Fruit fly (Drosophila melanogaster) whole organism, embryonic: Measurements from ENCODE around the gene CG43138.

Source experiments
- Asciz ChIP-seq: fragments of 200-800 bp; sonication (Bioruptor generic); optimal IDR thresholded peaks from 2 replicates; lab custom pipeline; 2017; ENCODE audit warnings: missing biosample characterization, mild to moderate bottlenecking, missing genetic modification characterization, missing genetic modification reagents
- CG10209 ChIP-seq: fragments of 200-800 bp; sonication (Bioruptor generic); optimal IDR thresholded peaks from 3 replicates; lab custom pipeline; 2017; ENCODE audit warnings: missing biosample characterization, mild to moderate bottlenecking, missing genetic modification characterization, missing genetic modification reagents
- CG11504 ChIP-seq: fragments of 200-800 bp; sonication (Bioruptor generic); optimal IDR thresholded peaks from 3 replicates; lab custom pipeline; 2019; ENCODE audit warnings: missing biosample characterization, mild to moderate bottlenecking, missing genetic modification characterization, moderate library complexity
- CG12299 ChIP-seq: fragments of 200-800 bp; sonication (Bioruptor generic); optimal IDR thresholded peaks from 2 replicates; lab custom pipeline; 2018; ENCODE audit warnings: missing biosample characterization, mild to moderate bottlenecking, missing genetic modification characterization
- CG12391 ChIP-seq: fragments of 200-800 bp; sonication (Bioruptor generic); optimal IDR thresholded peaks from 3 replicates; lab custom pipeline; 2018; ENCODE audit warnings: missing biosample characterization, mild to moderate bottlenecking, missing genetic modification characterization, moderate library complexity
- CG17328 ChIP-seq: fragments of 200-800 bp; sonication (Bioruptor generic); IDR thresholded peaks from 2 replicates; pipeline ENCODE4 v1.3.6; 2022; ENCODE audit warnings: missing biosample characterization, missing genetic modification characterization
- CG17385 ChIP-seq: fragments of 200-800 bp; sonication (Bioruptor generic); optimal IDR thresholded peaks from 3 replicates; lab custom pipeline; 2018; ENCODE audit warnings: missing biosample characterization, mild to moderate bottlenecking, missing genetic modification characterization
- CG18599 ChIP-seq: fragments of 200-800 bp; sonication (Bioruptor generic); optimal IDR thresholded peaks from 3 replicates; lab custom pipeline; 2017; ENCODE audit warnings: missing biosample characterization, missing genetic modification characterization, mild to moderate bottlenecking, moderate library complexity, missing genetic modification reagents
- CG2202 ChIP-seq: fragments of 200-800 bp; sonication (Bioruptor generic); optimal IDR thresholded peaks from 2 replicates; lab custom pipeline; 2018; ENCODE audit warnings: missing biosample characterization, mild to moderate bottlenecking, missing genetic modification characterization
- CG2889 ChIP-seq: fragments of 200-800 bp; sonication (Bioruptor generic); IDR thresholded peaks from 3 replicates; pipeline ENCODE4 v1.3.6; 2022; ENCODE audit warnings: missing biosample characterization, missing genetic modification characterization
- CG31365 ChIP-seq: fragments of 200-800 bp; sonication (Bioruptor generic); optimal IDR thresholded peaks from 2 replicates; lab custom pipeline; 2018; ENCODE audit warnings: missing biosample characterization, mild to moderate bottlenecking, missing genetic modification characterization
- CG33557 ChIP-seq: fragments of 200-800 bp; sonication (Bioruptor generic); optimal IDR thresholded peaks from 2 replicates; lab custom pipeline; 2019; ENCODE audit warnings: missing biosample characterization, mild to moderate bottlenecking, missing genetic modification characterization, moderate library complexity
- CG3407 ChIP-seq: fragments of 200-800 bp; sonication (Bioruptor generic); optimal IDR thresholded peaks from 2 replicates; lab custom pipeline; 2018; ENCODE audit warnings: missing biosample characterization, mild to moderate bottlenecking, missing genetic modification characterization
- CG42726 ChIP-seq: fragments of 200-800 bp; sonication (Bioruptor generic); IDR thresholded peaks from 2 replicates; pipeline ENCODE4 v1.3.6; 2022; ENCODE audit warnings: missing biosample characterization, missing genetic modification characterization; ENCODE audit not compliant: partially characterized antibody
- CG4730 ChIP-seq: fragments of 200-800 bp; sonication (Bioruptor generic); IDR thresholded peaks from 2 replicates; pipeline ENCODE4 v1.3.6; 2022; ENCODE audit warnings: missing biosample characterization, missing genetic modification characterization
- CG6254 ChIP-seq: fragments of 200-800 bp; sonication (Bioruptor generic); optimal IDR thresholded peaks from 3 replicates; lab custom pipeline; 2017; ENCODE audit warnings: mild to moderate bottlenecking, missing biosample characterization, missing genetic modification reagents, missing genetic modification characterization
- CG7357 ChIP-seq: fragments of 200-800 bp; sonication (Bioruptor generic); IDR thresholded peaks from 3 replicates; pipeline ENCODE4 v1.3.6; 2022; ENCODE audit warnings: missing biosample characterization, missing genetic modification characterization
- CG7839 ChIP-seq: fragments of 200-800 bp; sonication (Bioruptor generic); optimal IDR thresholded peaks from 3 replicates; lab custom pipeline; 2018; ENCODE audit warnings: missing biosample characterization, mild to moderate bottlenecking, missing genetic modification characterization, moderate library complexity
- CG8290 ChIP-seq, 3 experiments: fragments of 200-800 bp; sonication (Bioruptor generic); optimal IDR thresholded peaks; 2 replicates each; lab custom pipeline; 2016 to 2019; ENCODE audit warnings: missing biosample characterization in 3 of 3, missing genetic modification characterization in 3 of 3, mild to moderate bottlenecking in 2 of 3, moderate library complexity in 1 of 3
- CG8944 ChIP-seq: fragments of 200-800 bp; sonication (Bioruptor generic); optimal IDR thresholded peaks from 3 replicates; lab custom pipeline; 2016; ENCODE audit warnings: missing biosample characterization, missing genetic modification characterization
- CG9817 ChIP-seq: fragments of 200-800 bp; sonication (Bioruptor generic); optimal IDR thresholded peaks from 2 replicates; lab custom pipeline; 2018; ENCODE audit warnings: missing biosample characterization, mild to moderate bottlenecking, missing genetic modification characterization, moderate library complexity
- Dad ChIP-seq: fragments of 200-800 bp; sonication (Bioruptor generic); optimal IDR thresholded peaks from 3 replicates; lab custom pipeline; 2016; ENCODE audit warnings: missing biosample characterization, missing genetic modification characterization
- Dll ChIP-seq: fragments of 200-800 bp; sonication (Bioruptor generic); IDR thresholded peaks from 4 replicates; pipeline ENCODE4 v1.3.6; 2022; ENCODE audit warnings: missing biosample characterization, missing genetic modification characterization; ENCODE audit not compliant: partially characterized antibody
- Doc3 ChIP-seq: fragments of 200-800 bp; sonication (Bioruptor generic); IDR thresholded peaks from 3 replicates; pipeline ENCODE4 v1.3.6; 2022; ENCODE audit warnings: missing biosample characterization, missing genetic modification characterization; ENCODE audit not compliant: partially characterized antibody
- Eip74EF ChIP-seq, 2 experiments: fragments of 200-800 bp in 1 of 2; fragments of >200 bp in 1 of 2; sonication (Bioruptor generic) in 1 of 2; optimal IDR thresholded peaks; 2 replicates each; lab custom pipeline; 2017 to 2019; ENCODE audit warnings: missing biosample characterization in 2 of 2, missing genetic modification characterization in 2 of 2, mild to moderate bottlenecking in 1 of 2, moderate library complexity in 1 of 2
- Ets97D ChIP-seq: fragments of 200-800 bp; sonication (Bioruptor generic); optimal IDR thresholded peaks from 3 replicates; lab custom pipeline; 2016; ENCODE audit warnings: missing biosample characterization, missing genetic modification characterization
- GATAe ChIP-seq: fragments of 200-800 bp; sonication (Bioruptor generic); conservative IDR thresholded peaks from 2 replicates; pipeline ENCODE4 v1.3.6; 2022; ENCODE audit warnings: missing biosample characterization, missing genetic modification characterization
- H2.0 ChIP-seq: fragments of 200-800 bp; sonication (Bioruptor generic); IDR thresholded peaks from 2 replicates; pipeline ENCODE4 v1.3.6; 2022; ENCODE audit warnings: missing biosample characterization, missing genetic modification characterization
- Hr39 ChIP-seq: fragments of >200 bp; optimal IDR thresholded peaks from 2 replicates; lab custom pipeline; 2017
- Lim3 ChIP-seq: fragments of 200-800 bp; sonication (Bioruptor generic); IDR thresholded peaks from 2 replicates; pipeline ENCODE4 v1.3.6; 2022; ENCODE audit warnings: missing biosample characterization, missing genetic modification characterization
- Max ChIP-seq: fragments of 200-800 bp; sonication (Bioruptor generic); optimal IDR thresholded peaks from 2 replicates; lab custom pipeline; 2016; ENCODE audit warnings: missing biosample characterization, mild to moderate bottlenecking, missing genetic modification characterization
- Mrtf ChIP-seq: fragments of 200-800 bp; sonication (Bioruptor generic); IDR thresholded peaks from 3 replicates; pipeline ENCODE4 v1.3.6; 2022; ENCODE audit warnings: missing biosample characterization, missing genetic modification characterization
- Ptx1 ChIP-seq: fragments of 200-800 bp; sonication (Bioruptor generic); IDR thresholded peaks from 2 replicates; pipeline ENCODE4 v1.3.6; 2022; ENCODE audit warnings: missing biosample characterization, missing genetic modification characterization
- ato ChIP-seq: fragments of 200-800 bp; sonication (Bioruptor generic); IDR thresholded peaks from 2 replicates; pipeline ENCODE4 v1.3.6; 2022; ENCODE audit warnings: missing biosample characterization, missing genetic modification characterization; ENCODE audit not compliant: partially characterized antibody
- br ChIP-seq: fragments of >200 bp; optimal IDR thresholded peaks from 2 replicates; lab custom pipeline; 2017
- croc ChIP-seq: fragments of 200-800 bp; sonication (Bioruptor generic); conservative IDR thresholded peaks from 3 replicates; pipeline ENCODE4 v1.3.6; 2022; ENCODE audit warnings: missing biosample characterization, missing genetic modification characterization
- dan ChIP-seq: fragments of 200-800 bp; sonication (Bioruptor generic); IDR thresholded peaks from 2 replicates; pipeline ENCODE4 v1.3.6; 2022; ENCODE audit warnings: missing biosample characterization, missing genetic modification characterization
- dpn ChIP-seq, 2 experiments: fragments of 200-800 bp; sonication (Bioruptor generic); optimal IDR thresholded peaks; 3 replicates each; lab custom pipeline; 2016; ENCODE audit warnings: missing biosample characterization in 2 of 2, missing genetic modification characterization in 2 of 2
- fd96Cb ChIP-seq: fragments of 200-800 bp; sonication (Bioruptor generic); optimal IDR thresholded peaks from 2 replicates; lab custom pipeline; 2018; ENCODE audit warnings: missing biosample characterization, mild to moderate bottlenecking, missing genetic modification characterization, moderate library complexity
- gce ChIP-seq: fragments of 200-800 bp; sonication (Bioruptor generic); IDR thresholded peaks from 3 replicates; pipeline ENCODE4 v1.3.6; 2022; ENCODE audit warnings: missing biosample characterization, missing genetic modification characterization
- grau ChIP-seq: fragments of 200-800 bp; optimal IDR thresholded peaks from 3 replicates; lab custom pipeline; 2019; ENCODE audit warnings: missing biosample characterization, mild to moderate bottlenecking, missing genetic modification characterization, moderate library complexity
- gsb ChIP-seq: fragments of 200-800 bp; sonication (Bioruptor generic); IDR thresholded peaks from 2 replicates; pipeline ENCODE4 v1.3.6; 2022; ENCODE audit warnings: missing biosample characterization, missing genetic modification characterization
- hbn ChIP-seq: fragments of 200-800 bp; sonication (Bioruptor generic); IDR thresholded peaks from 2 replicates; pipeline ENCODE4 v1.3.6; 2022; ENCODE audit warnings: missing biosample characterization, missing genetic modification characterization; ENCODE audit not compliant: partially characterized antibody
- hkb ChIP-seq, 2 experiments: fragments of 200-800 bp in 1 of 2; fragments of >200 bp in 1 of 2; sonication (Bioruptor generic) in 1 of 2; IDR thresholded peaks in 1 of 2; optimal IDR thresholded peaks in 1 of 2; 2 replicates each; pipeline versions ENCODE4 v1.3.6 to Lab custom; 2017 to 2022; ENCODE audit warnings: missing biosample characterization in 1 of 2, missing genetic modification characterization in 1 of 2
- insv ChIP-seq, 2 experiments: fragments of 200-800 bp; sonication (Bioruptor generic); optimal IDR thresholded peaks; 3 replicates each; lab custom pipeline; 2016 to 2018; ENCODE audit warnings: missing biosample characterization in 2 of 2, missing genetic modification characterization in 2 of 2
- lmd ChIP-seq: fragments of 200-800 bp; sonication (Bioruptor generic); IDR thresholded peaks from 2 replicates; pipeline ENCODE4 v1.3.6; 2022; ENCODE audit warnings: missing biosample characterization, missing genetic modification characterization
- luna ChIP-seq: fragments of 200-800 bp; sonication (Bioruptor generic); optimal IDR thresholded peaks from 2 replicates; lab custom pipeline; 2016; ENCODE audit warnings: missing biosample characterization, missing genetic modification characterization
- phol ChIP-seq: fragments of 200-800 bp; sonication (Bioruptor generic); optimal IDR thresholded peaks from 3 replicates; lab custom pipeline; 2018; ENCODE audit warnings: missing biosample characterization, mild to moderate bottlenecking, missing genetic modification characterization, moderate library complexity
- sd ChIP-seq: fragments of 200-800 bp; sonication (Bioruptor generic); optimal IDR thresholded peaks from 3 replicates; lab custom pipeline; 2018; ENCODE audit warnings: missing biosample characterization, mild to moderate bottlenecking, missing genetic modification characterization, moderate library complexity
- sens ChIP-seq: fragments of 200-800 bp; sonication (Bioruptor generic); peaks from one replicate; lab custom pipeline; 2016; ENCODE audit warnings: missing biosample characterization, missing genetic modification characterization

CG43138 gene

DNA sequence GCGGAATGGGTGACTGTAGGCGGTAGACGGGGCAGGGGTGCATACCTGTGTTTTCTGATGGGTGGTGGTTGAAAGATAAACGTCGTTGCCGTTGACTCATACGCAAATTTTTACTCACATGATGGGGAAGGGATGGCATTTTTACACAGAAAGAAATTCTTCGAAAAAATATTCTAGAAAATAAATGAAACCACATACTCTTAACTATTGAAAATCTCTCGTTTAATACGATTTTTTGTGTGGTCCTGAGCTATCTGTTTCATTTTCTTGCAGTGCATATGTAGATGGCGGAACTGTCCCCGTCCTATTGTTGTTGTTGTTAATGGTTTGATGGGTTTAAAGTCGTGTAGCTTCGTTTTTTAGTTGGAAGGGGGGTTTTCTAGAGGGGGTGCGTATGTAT, 8.3 kb upstream of the CG43138 start (continued):
- TF ChIP-seq Ets97D (GFP tag; lab: Kevin White, UChicago): no peak
- TF ChIP-seq lmd (GFP tag; lab: Robert Waterston, UW): peak; percentile 43; the same call in 1 of the 2 replicates
- TF ChIP-seq H2.0 (GFP tag; lab: Robert Waterston, UW): peak; percentile 34; the same call in 1 of the 2 replicates
- no peak for TF ChIP-seq Eip74EF (GFP tag; optimal IDR thresholded peaks at IDR 0.05; lab: Kevin White, UChicago)
- TF ChIP-seq CG33557 (GFP tag; lab: Kevin White, UChicago): no peak
- no peak for TF ChIP-seq ato
- no peak for TF ChIP-seq CG2202 (tag; lab: Kevin White, UChicago)
- TF ChIP-seq Asciz (GFP tag; lab: Kevin White, UChicago): no peak
- TF ChIP-seq Dad: no peak
- no peak for TF ChIP-seq CG42726
- no peak for TF ChIP-seq CG3407 (GFP tag; lab: Kevin White, UChicago)
- TF ChIP-seq CG8290 (GFP tag; optimal IDR thresholded peaks at IDR 0.05; lab: Kevin White, UChicago): no peak
- TF ChIP-seq CG8290 (tag; optimal IDR thresholded peaks at IDR 0.05; lab: Kevin White, UChicago): peak in 1 of 2 experiments; percentile 6
- TF ChIP-seq insv (GFP tag; optimal IDR thresholded peaks at IDR 0.05; lab: Kevin White, UChicago): no peak
- TF ChIP-seq Dll: no peak
- no peak for TF ChIP-seq Max (GFP tag; lab: Kevin White, UChicago)
- peak; percentile 17 for TF ChIP-seq phol (tag; lab: Kevin White, UChicago)
- TF ChIP-seq hbn (GFP tag; lab: Robert Waterston, UW): no peak
- peak; percentile 20 for TF ChIP-seq CG17385 (GFP tag; lab: Kevin White, UChicago)
- no peak for TF ChIP-seq fd96Cb (tag; lab: Kevin White, UChicago)
- no peak for TF ChIP-seq Hr39 (lab: Kevin White, UChicago)
- TF ChIP-seq Ptx1 (GFP tag; lab: Robert Waterston, UW): peak; percentile 47
- TF ChIP-seq CG12299 (tag; lab: Kevin White, UChicago): no peak
- no peak for TF ChIP-seq gce (GFP tag; lab: Robert Waterston, UW)
- TF ChIP-seq CG31365 (tag; lab: Kevin White, UChicago): no peak
- peak in 1 of 2 experiments; percentile 5 for TF ChIP-seq dpn (GFP tag; optimal IDR thresholded peaks at IDR 0.05; lab: Kevin White, UChicago)
- 0 out of 3 replicates have a peak, but pooled peaks have one; percentile 17 for TF ChIP-seq CG7357 (GFP tag; lab: Robert Waterston, UW)
- TF ChIP-seq CG17328 (GFP tag; lab: Robert Waterston, UW): 0 out of 2 replicates have a peak, but pooled peaks have one; percentile 21
- TF ChIP-seq CG18599 (GFP tag; lab: Kevin White, UChicago): peak; percentile 49
- TF ChIP-seq Lim3 (GFP tag; lab: Robert Waterston, UW): no peak
- peak; percentile 49 for TF ChIP-seq CG11504 (tag; lab: Kevin White, UChicago)
- peak; percentile 7 for TF ChIP-seq CG10209 (GFP tag; lab: Kevin White, UChicago)
- no peak for TF ChIP-seq CG8944 (GFP tag; lab: Kevin White, UChicago)
- TF ChIP-seq sens (GFP tag; lab: Kevin White, UChicago): peak; percentile 77
- TF ChIP-seq CG4730 (GFP tag; lab: Robert Waterston, UW): peak; percentile 31; the same call in 1 of the 2 replicates
- no peak for TF ChIP-seq Mrtf (GFP tag; lab: Robert Waterston, UW)
- TF ChIP-seq luna (GFP tag; lab: Kevin White, UChicago): no peak
- peak; percentile 7 for TF ChIP-seq CG12391 (tag; lab: Kevin White, UChicago)
- TF ChIP-seq croc: no peak
- no peak for TF ChIP-seq GATAe (GFP tag; lab: Robert Waterston, UW)
- TF ChIP-seq hkb (optimal IDR thresholded peaks at IDR 0.05; lab: Kevin White, UChicago): no peak
- peak; percentile 52; the same call in 1 of the 2 replicates for TF ChIP-seq hkb (GFP tag; IDR thresholded peaks at IDR 0.05; lab: Robert Waterston, UW)
- TF ChIP-seq dan (GFP tag; lab: Robert Waterston, UW): no peak
- peak; percentile 30 for TF ChIP-seq grau (tag; lab: Kevin White, UChicago)
- TF ChIP-seq sd (tag; lab: Kevin White, UChicago): no peak
- TF ChIP-seq gsb (GFP tag; lab: Robert Waterston, UW): no peak
- no peak for TF ChIP-seq CG9817 (tag; lab: Kevin White, UChicago)
- TF ChIP-seq CG2889 (GFP tag; lab: Robert Waterston, UW): no peak
- TF ChIP-seq CG6254 (GFP tag; lab: Kevin White, UChicago): no peak
- TF ChIP-seq Doc3 (GFP tag; lab: Robert Waterston, UW): no peak
- TF ChIP-seq CG7839: peak; percentile 39
- TF ChIP-seq br: no peak
